Worm (Caenorhabditis elegans) whole organism, L4 larva: ENCODE data around the gene sra-6.
A peak's percentile ranks its signal among the peaks of the same experiment; 100 is the strongest.

ENCODE experiments used
- F26F4.8 ChIP-seq: fragments of 200-800 bp; sonication (Bioruptor generic); conservative IDR thresholded peaks from 2 replicates; pipeline ENCODE4 v1.3.6; 2022; ENCODE audit warnings: missing genetic modification characterization, missing compliant biosample characterization
- Y105C5A.15 ChIP-seq: fragments of 200-800 bp; sonication (Bioruptor generic); IDR thresholded peaks from 2 replicates; pipeline ENCODE4 v1.3.6; 2022; ENCODE audit warnings: missing genetic modification characterization, missing compliant biosample characterization
- ZK337.2 ChIP-seq: fragments of 200-800 bp; sonication (Bioruptor generic); IDR thresholded peaks from 2 replicates; pipeline ENCODE4 v1.3.6; 2022; ENCODE audit warnings: missing genetic modification reagents, missing genetic modification characterization, missing compliant biosample characterization
- ZK546.5 ChIP-seq, 2 experiments: sonication (generic microtip); optimal IDR thresholded peaks; 2 replicates each; lab custom pipeline; 2017; ENCODE audit warnings: missing biosample characterization in 2 of 2, missing genetic modification characterization in 2 of 2
- aha-1 ChIP-seq: fragments of 150-350 bp; peaks from one replicate; lab custom pipeline; 2014; ENCODE audit warnings: missing biosample characterization, missing genetic modification characterization
- ama-1 ChIP-seq: fragments of 150-350 bp; optimal IDR thresholded peaks from 2 replicates; lab custom pipeline; 2014; ENCODE audit warnings: inconsistent platforms, mixed read lengths
- arid-1 ChIP-seq: fragments of 200-800 bp; sonication (Bioruptor generic); conservative IDR thresholded peaks from 2 replicates; pipeline ENCODE4 v1.3.6; 2022; ENCODE audit warnings: missing genetic modification reagents, missing genetic modification characterization, missing compliant biosample characterization
- daf-16 ChIP-seq, 3 experiments: sonication (generic microtip); optimal IDR thresholded peaks; 2 replicates each; lab custom pipeline; 2016 to 2017; ENCODE audit warnings: missing genetic modification characterization in 3 of 3, missing genetic modification reagents in 3 of 3, mild to moderate bottlenecking in 2 of 3, missing compliant biosample characterization in 2 of 3, missing biosample characterization in 1 of 3, moderate library complexity in 1 of 3
- daf-19 ChIP-seq: fragments of 200-800 bp; sonication (Bioruptor generic); conservative IDR thresholded peaks from 2 replicates; pipeline ENCODE4 v1.3.6; 2022; ENCODE audit warnings: missing genetic modification characterization, missing compliant biosample characterization
- dmd-6 ChIP-seq: fragments of 200-800 bp; sonication (Bioruptor generic); IDR thresholded peaks from 2 replicates; pipeline ENCODE4 v1.3.6; 2022; ENCODE audit warnings: missing genetic modification reagents, missing genetic modification characterization, missing compliant biosample characterization
- dpl-1 ChIP-seq: fragments of 150-350 bp; optimal IDR thresholded peaks from 2 replicates; lab custom pipeline; 2014; ENCODE audit warnings: missing biosample characterization, missing genetic modification reagents, missing genetic modification characterization
- dve-1 ChIP-seq: sonication (generic microtip); optimal IDR thresholded peaks from 2 replicates; lab custom pipeline; 2017; ENCODE audit warnings: antibody characterized with exemption, mild to moderate bottlenecking, missing genetic modification characterization, missing compliant biosample characterization; ENCODE audit not compliant: insufficient read depth
- egl-27 ChIP-seq: sonication (generic microtip); optimal IDR thresholded peaks from 3 replicates; lab custom pipeline; 2017; ENCODE audit warnings: missing biosample characterization, missing genetic modification reagents, missing genetic modification characterization
- fkh-10 ChIP-seq: fragments of 150-350 bp; optimal IDR thresholded peaks from 2 replicates; lab custom pipeline; 2014; ENCODE audit warnings: missing biosample characterization, missing genetic modification reagents, missing genetic modification characterization
- fos-1 ChIP-seq: fragments of 150-350 bp; optimal IDR thresholded peaks from 2 replicates; lab custom pipeline; 2014; ENCODE audit warnings: missing biosample characterization, missing genetic modification characterization
- hif-1 ChIP-seq, 2 experiments: sonication (generic microtip); optimal IDR thresholded peaks; 2 replicates each; lab custom pipeline; 2016 to 2017; ENCODE audit warnings: missing compliant biosample characterization in 2 of 2, missing genetic modification characterization in 2 of 2, missing genetic modification reagents in 2 of 2, missing genotype in 2 of 2, mild to moderate bottlenecking in 1 of 2
- hlh-11 ChIP-seq: fragments of 200-800 bp; sonication (Bioruptor generic); optimal IDR thresholded peaks from 2 replicates; lab custom pipeline; 2018; ENCODE audit warnings: mild to moderate bottlenecking, missing genetic modification characterization, missing compliant biosample characterization
- hlh-30 ChIP-seq: sonication (generic microtip); optimal IDR thresholded peaks from 2 replicates; lab custom pipeline; 2017; ENCODE audit warnings: antibody characterized with exemption, mild to moderate bottlenecking, missing genetic modification characterization, missing compliant biosample characterization; ENCODE audit not compliant: insufficient read depth
- hmg-1.1 ChIP-seq: fragments of 200-800 bp; sonication (Bioruptor generic); IDR thresholded peaks from 2 replicates; pipeline ENCODE4 v1.3.6; 2022; ENCODE audit warnings: missing genetic modification reagents, missing genetic modification characterization, missing compliant biosample characterization
- lim-7 ChIP-seq: fragments of 200-800 bp; sonication (Bioruptor generic); IDR thresholded peaks from 2 replicates; pipeline ENCODE4 v1.3.6; 2022; ENCODE audit warnings: missing genetic modification characterization, missing compliant biosample characterization
- lin-1 ChIP-seq: fragments of 200-800 bp; sonication (Bioruptor generic); IDR thresholded peaks from 2 replicates; pipeline ENCODE4 v1.3.6; 2022; ENCODE audit warnings: missing genetic modification reagents, missing genetic modification characterization, missing compliant biosample characterization
- lin-13 ChIP-seq: fragments of 150-350 bp; optimal IDR thresholded peaks from 2 replicates; lab custom pipeline; 2014; ENCODE audit warnings: missing biosample characterization, missing genetic modification reagents, missing genetic modification characterization
- lsy-2 ChIP-seq, 2 experiments: fragments of 150-350 bp in 1 of 2; sonication (generic microtip) in 1 of 2; optimal IDR thresholded peaks; 2 replicates each; lab custom pipeline; 2014 to 2017; ENCODE audit warnings: missing biosample characterization in 2 of 2, missing genetic modification characterization in 2 of 2
- madf-9 ChIP-seq: fragments of 200-800 bp; sonication (Bioruptor generic); conservative IDR thresholded peaks from 2 replicates; pipeline ENCODE4 v1.3.6; 2022; ENCODE audit warnings: missing genetic modification reagents, missing genetic modification characterization, missing compliant biosample characterization
- mdl-1 ChIP-seq, 2 experiments: fragments of 150-350 bp in 1 of 2; sonication (generic microtip) in 1 of 2; optimal IDR thresholded peaks; 2 replicates each; lab custom pipeline; 2014 to 2017; ENCODE audit warnings: missing biosample characterization in 2 of 2, missing genetic modification characterization in 2 of 2
- mxl-3 ChIP-seq: fragments of 200-800 bp; sonication (Bioruptor generic); optimal IDR thresholded peaks from 2 replicates; lab custom pipeline; 2018; ENCODE audit warnings: mild to moderate bottlenecking, missing genetic modification characterization, missing compliant biosample characterization
- nhr-28 ChIP-seq: fragments of 150-350 bp; optimal IDR thresholded peaks from 2 replicates; lab custom pipeline; 2014; ENCODE audit warnings: missing biosample characterization, missing genetic modification characterization
- nhr-42 ChIP-seq: fragments of 200-800 bp; sonication (Bioruptor generic); IDR thresholded peaks from 2 replicates; pipeline ENCODE4 v1.3.6; 2022; ENCODE audit warnings: missing genetic modification characterization, missing compliant biosample characterization
- nhr-48 ChIP-seq: sonication (generic microtip); optimal IDR thresholded peaks from 2 replicates; lab custom pipeline; 2016; ENCODE audit warnings: mild to moderate bottlenecking, missing genetic modification characterization, missing compliant biosample characterization
- php-3 ChIP-seq: fragments of 200-800 bp; sonication (Bioruptor generic); IDR thresholded peaks from 2 replicates; pipeline ENCODE4 v1.3.6; 2022; ENCODE audit warnings: missing genetic modification reagents, missing genetic modification characterization, missing compliant biosample characterization
- pqm-1 ChIP-seq: sonication (generic microtip); optimal IDR thresholded peaks from 2 replicates; lab custom pipeline; 2017; ENCODE audit warnings: missing biosample characterization, missing genetic modification characterization
- saeg-2 ChIP-seq: fragments of 200-800 bp; sonication (Bioruptor generic); IDR thresholded peaks from 2 replicates; pipeline ENCODE4 v1.3.6; 2022; ENCODE audit warnings: missing genetic modification reagents, missing genetic modification characterization, missing compliant biosample characterization
- sdz-12 ChIP-seq: fragments of 200-800 bp; sonication (Bioruptor generic); optimal IDR thresholded peaks from 2 replicates; lab custom pipeline; 2018; ENCODE audit warnings: mild to moderate bottlenecking, missing genetic modification characterization, missing compliant biosample characterization
- skn-1 ChIP-seq: fragments of 150-350 bp; optimal IDR thresholded peaks from 2 replicates; lab custom pipeline; 2014; ENCODE audit warnings: missing biosample characterization, missing genetic modification characterization
- unc-62 ChIP-seq, 3 experiments: fragments of 150-350 bp in 1 of 3; sonication (generic microtip); optimal IDR thresholded peaks in 2 of 3; peaks in 1 of 3; 1 replicate in 1 of 3; 2 replicates in 2 of 3; lab custom pipeline; 2014 to 2017; ENCODE audit warnings: missing biosample characterization in 3 of 3, missing genetic modification characterization in 3 of 3, missing genetic modification reagents in 3 of 3, missing genotype in 1 of 3
- zag-1 ChIP-seq: fragments of 150-350 bp; optimal IDR thresholded peaks from 2 replicates; lab custom pipeline; 2014; ENCODE audit warnings: missing biosample characterization, missing genetic modification characterization
- zfp-2 ChIP-seq: sonication (generic microtip); optimal IDR thresholded peaks from 2 replicates; lab custom pipeline; 2016; ENCODE audit warnings: mild to moderate bottlenecking, missing genetic modification characterization, missing compliant biosample characterization
- zfp-3 ChIP-seq: fragments of 200-800 bp; sonication (Bioruptor generic); conservative IDR thresholded peaks from 2 replicates; pipeline ENCODE4 v1.3.6; 2022; ENCODE audit warnings: missing genetic modification reagents, missing genetic modification characterization, missing compliant biosample characterization
- zip-2 ChIP-seq: fragments of 150-350 bp; optimal IDR thresholded peaks from 2 replicates; lab custom pipeline; 2014; ENCODE audit warnings: missing biosample characterization, missing genetic modification characterization

The sra-6 gene

DNA sequence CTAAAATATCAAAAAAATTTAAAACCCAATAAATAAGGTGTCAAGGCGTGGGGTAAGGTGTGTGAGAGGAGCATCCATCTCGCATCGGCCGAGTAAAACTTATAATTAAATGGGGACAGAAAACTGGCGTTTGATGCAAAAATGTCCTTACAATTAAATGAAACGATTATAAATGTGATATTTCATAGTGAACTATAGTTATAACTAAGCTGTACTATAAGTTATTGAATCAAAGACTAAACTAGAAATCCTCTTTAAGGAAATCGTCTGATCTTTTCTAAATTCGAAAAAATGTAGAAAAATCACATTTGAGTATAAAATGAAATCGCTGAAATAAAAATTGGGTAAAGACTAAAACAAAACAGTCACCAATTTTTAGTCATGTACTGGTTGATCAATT, at the start of gene sra-6:
TSS of gene sra-6 (minus strand) at position 101 of the 400 bp plus-strand sequence.
- no peak for TF ChIP-seq madf-9
- TF ChIP-seq unc-62 (GFP tag; optimal IDR thresholded peaks at IDR 0.05 in 1 of 2; lab: Kevin White, UChicago) = no peak
- TF ChIP-seq unc-62 (tag; optimal IDR thresholded peaks at IDR 0.05; lab: Kevin White, UChicago) = no peak
- no peak for TF ChIP-seq ZK337.2 (GFP tag; lab: Robert Waterston, UW)
- TF ChIP-seq lim-7 = no peak
- no peak for TF ChIP-seq lin-1 (GFP tag; lab: Robert Waterston, UW)
- no peak for TF ChIP-seq aha-1 (tag; lab: Kevin White, UChicago)
- no peak for TF ChIP-seq hif-1 (tag; optimal IDR thresholded peaks at IDR 0.05; lab: Kevin White, UChicago)
- no peak for TF ChIP-seq egl-27 (tag; lab: Kevin White, UChicago)
- no peak for TF ChIP-seq F26F4.8
- no peak for TF ChIP-seq dve-1 (tag; lab: Kevin White, UChicago)
- no peak for TF ChIP-seq ZK546.5 (tag; optimal IDR thresholded peaks at IDR 0.05; lab: Kevin White, UChicago)
- no peak for TF ChIP-seq hmg-1.1
- no peak for TF ChIP-seq fkh-10 (GFP tag; lab: Kevin White, UChicago)
- TF ChIP-seq dpl-1 (GFP tag; lab: Kevin White, UChicago) = no peak
- TF ChIP-seq zip-2 (tag; lab: Kevin White, UChicago) = no peak
- no peak for TF ChIP-seq Y105C5A.15 (GFP tag; lab: Robert Waterston, UW)
- no peak for TF ChIP-seq hlh-11
- no peak for TF ChIP-seq zfp-2 (tag; lab: Kevin White, UChicago)
- no peak for TF ChIP-seq fos-1

DNA sequence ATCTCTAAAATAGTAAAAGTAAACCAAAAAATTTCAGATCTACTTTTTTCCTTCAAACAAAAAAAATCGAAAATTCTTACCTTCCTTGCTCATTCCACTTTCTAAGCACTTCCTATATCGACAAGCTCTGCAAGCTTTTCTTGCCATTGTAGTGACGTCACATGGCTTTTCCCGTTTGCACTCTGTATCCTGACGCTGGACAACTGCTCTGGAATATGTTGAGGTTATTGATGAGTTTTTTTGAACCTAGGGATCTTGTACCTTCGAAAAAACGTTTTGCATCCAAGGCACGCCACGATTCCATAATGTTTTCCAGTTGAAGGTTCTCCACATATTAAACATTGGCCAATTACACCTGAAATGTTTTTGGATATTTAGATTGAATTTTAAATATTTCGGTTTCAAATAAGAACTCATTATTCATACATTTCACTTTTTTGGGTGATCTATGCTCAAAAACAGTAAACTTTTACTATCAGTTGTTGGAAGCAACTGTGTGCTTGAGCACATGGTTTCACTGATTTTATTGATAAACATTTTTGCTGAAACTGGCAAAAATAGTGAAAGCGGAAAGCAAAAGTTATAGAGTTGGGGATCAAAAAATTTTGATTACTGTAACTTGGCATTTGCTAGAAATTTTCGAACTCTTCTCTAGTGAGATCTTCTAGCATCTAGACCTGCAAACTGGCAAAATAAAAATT, 49.6 kb upstream of the sra-6 start:
- TF ChIP-seq mxl-3 (GFP tag; lab: Kevin White, UChicago) (peak; percentile 23), zag-1 (tag; lab: Kevin White, UChicago) (no peak), mdl-1 (tag; optimal IDR thresholded peaks at IDR 0.05; lab: Kevin White, UChicago) (peak in 1 of 2 experiments; percentile 42), dve-1 (tag; lab: Kevin White, UChicago) (peak; percentile 53), pqm-1 (tag; lab: Kevin White, UChicago) (peak; percentile 48), saeg-2 (GFP tag; lab: Robert Waterston, UW) (0 out of 2 replicates have a peak, but pooled peaks have one; percentile 19), fos-1 (no peak), php-3 (GFP tag; lab: Robert Waterston, UW) (peak; percentile 13; the same call in 1 of the 2 replicates), zfp-3 (GFP tag; lab: Robert Waterston, UW) (0 out of 2 replicates have a peak, but pooled peaks have one; percentile 1), daf-16 (GFP tag; optimal IDR thresholded peaks at IDR 0.05; lab: Kevin White, UChicago) (no peak), daf-16 (tag; optimal IDR thresholded peaks at IDR 0.05; lab: Kevin White, UChicago) (peak; percentile 70), daf-19 (no peak), nhr-28 (tag; lab: Kevin White, UChicago) (peak; percentile 37), dmd-6 (GFP tag; lab: Robert Waterston, UW) (peak; percentile 25), lsy-2 (tag; optimal IDR thresholded peaks at IDR 0.05; lab: Kevin White, UChicago) (no peak), hlh-30 (tag; lab: Kevin White, UChicago) (peak; percentile 26)
- TF ChIP-seq, all 104 proteins: peak for 11

DNA sequence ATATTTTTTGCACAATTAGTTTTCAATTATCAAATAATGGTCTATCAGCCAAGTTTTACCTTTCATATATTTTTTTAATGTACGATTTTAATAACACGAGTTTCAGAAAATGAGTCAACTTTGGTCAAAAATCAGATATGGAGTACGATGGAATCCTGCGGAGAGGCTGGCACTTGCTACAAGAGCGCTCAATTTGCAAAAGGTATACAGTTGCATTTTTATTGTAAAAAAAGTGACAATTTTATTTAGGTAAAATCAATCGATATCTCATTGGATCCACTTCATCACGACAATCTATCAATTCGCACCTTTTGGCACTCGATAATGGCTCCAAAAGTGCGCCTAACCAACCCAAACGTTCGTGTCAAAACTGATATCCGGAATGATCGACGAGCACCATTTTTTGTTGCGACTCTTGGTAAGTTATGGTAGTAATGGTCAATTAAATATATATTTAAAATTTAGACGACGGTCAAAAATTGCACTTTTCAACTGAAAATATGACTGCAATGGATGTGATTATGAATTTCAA, 47.0 kb upstream of the sra-6 start, which contains the start of gene mrpl-53:
TSS of gene mrpl-53 (plus strand) at position 107 of the 532 bp plus-strand sequence.
- 0 out of 2 replicates have a peak, but pooled peaks have one; percentile 65 for TF ChIP-seq zfp-3 (GFP tag; lab: Robert Waterston, UW)
- no peak for TF ChIP-seq nhr-42
- TF ChIP-seq dve-1 (tag; lab: Kevin White, UChicago) = peak; percentile 1
- no peak for TF ChIP-seq sdz-12 (GFP tag; lab: Kevin White, UChicago)
- 0 out of 2 replicates have a peak, but pooled peaks have one; percentile 7 for TF ChIP-seq arid-1
- peak in 1 of 2 experiments; percentile 8 for TF ChIP-seq daf-16 (GFP tag; optimal IDR thresholded peaks at IDR 0.05; lab: Kevin White, UChicago)
- no peak for TF ChIP-seq daf-16 (tag; optimal IDR thresholded peaks at IDR 0.05; lab: Kevin White, UChicago)
- TF ChIP-seq lin-13 (GFP tag; lab: Kevin White, UChicago) = no peak
- TF ChIP-seq ama-1 (lab: Kevin White, UChicago) = peak; percentile 6
- no peak for TF ChIP-seq dpl-1 (GFP tag; lab: Kevin White, UChicago)
- no peak for TF ChIP-seq Y105C5A.15 (GFP tag; lab: Robert Waterston, UW)
- TF ChIP-seq skn-1 = no peak
- peak in 1 of 2 experiments; percentile 8 for TF ChIP-seq hif-1 (tag; optimal IDR thresholded peaks at IDR 0.05; lab: Kevin White, UChicago)
- peak; percentile 92 for TF ChIP-seq aha-1 (tag; lab: Kevin White, UChicago)
- no peak for TF ChIP-seq nhr-48 (tag; lab: Kevin White, UChicago)
